Worm (Caenorhabditis elegans) whole organism, L1 larva: ENCODE measurements around the gene C34E10.9.

ENCODE experiments used
- aha-1 ChIP-seq: fragments of 150-350 bp; optimal IDR thresholded peaks from 2 replicates; lab custom pipeline; 2014; ENCODE audit warnings: missing biosample characterization, missing genetic modification characterization
- elt-3 ChIP-seq, 6 experiments: fragments of 150-350 bp in 1 of 6; sonication (generic microtip); optimal IDR thresholded peaks; 2 replicates each; lab custom pipeline; 2017 to 2018; ENCODE audit warnings: missing biosample characterization in 6 of 6, missing genetic modification characterization in 6 of 6, inconsistent platforms in 1 of 6
- lin-13 ChIP-seq: fragments of 150-350 bp; optimal IDR thresholded peaks from 2 replicates; lab custom pipeline; 2014; ENCODE audit warnings: missing biosample characterization, missing genetic modification reagents, missing genetic modification characterization
- lir-3 ChIP-seq: sonication (generic microtip); optimal IDR thresholded peaks from 2 replicates; lab custom pipeline; 2016; ENCODE audit warnings: mild to moderate bottlenecking, missing genetic modification characterization, moderate library complexity, missing compliant biosample characterization; ENCODE audit not compliant: poor library complexity
- nhr-77 ChIP-seq: fragments of 150-350 bp; optimal IDR thresholded peaks from 2 replicates; lab custom pipeline; 2014; ENCODE audit warnings: missing biosample characterization, missing genetic modification characterization
- ztf-4 ChIP-seq: fragments of 150-350 bp; optimal IDR thresholded peaks from 2 replicates; lab custom pipeline; 2014; ENCODE audit warnings: missing biosample characterization, missing genetic modification characterization

DNA sequence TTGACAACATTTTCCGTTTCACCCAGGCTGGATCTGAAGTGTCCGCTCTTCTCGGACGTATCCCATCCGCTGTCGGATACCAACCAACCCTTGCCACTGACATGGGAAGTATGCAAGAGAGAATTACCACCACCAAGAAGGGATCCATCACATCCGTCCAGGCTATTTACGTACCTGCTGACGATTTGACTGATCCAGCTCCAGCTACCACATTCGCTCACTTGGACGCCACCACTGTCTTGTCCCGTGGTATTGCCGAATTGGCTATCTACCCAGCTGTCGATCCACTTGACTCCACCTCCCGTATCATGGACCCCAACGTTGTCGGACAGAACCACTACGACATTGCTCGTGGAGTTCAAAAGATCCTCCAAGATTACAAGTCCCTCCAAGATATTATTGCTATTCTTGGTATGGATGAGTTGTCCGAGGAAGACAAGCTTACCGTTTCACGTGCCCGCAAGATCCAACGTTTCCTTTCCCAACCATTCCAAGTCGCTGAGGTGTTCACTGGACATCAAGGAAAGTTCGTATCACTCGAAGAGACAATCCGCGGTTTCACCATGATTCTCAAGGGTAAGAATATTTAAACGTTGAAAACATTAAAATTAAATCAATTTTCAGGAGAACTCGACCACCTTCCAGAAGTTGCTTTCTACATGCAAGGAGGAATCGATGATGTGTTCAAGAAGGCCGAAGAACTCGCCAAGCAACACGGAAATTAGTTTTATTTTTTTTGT is 33.5 kb downstream of the C34E10.9 start:
- TF ChIP-seq lir-3: no peak
- TF ChIP-seq aha-1 (tag; lab: Kevin White, UChicago): no peak
- no peak for TF ChIP-seq ztf-4 (tag; lab: Kevin White, UChicago)
- no peak for TF ChIP-seq elt-3 (tag; optimal IDR thresholded peaks at IDR 0.05; lab: Kevin White, UChicago)
- TF ChIP-seq lin-13: no peak
- no peak for TF ChIP-seq nhr-77 (tag; lab: Kevin White, UChicago)
